Fruit fly (Drosophila melanogaster) whole organism, larva: ENCODE measurements around the gene Gprk2.

Experiments
- noc ChIP-seq: fragments of 200-800 bp; sonication (Bioruptor generic); optimal IDR thresholded peaks from 3 replicates; lab custom pipeline; 2019; ENCODE audit warnings: missing biosample characterization, mild to moderate bottlenecking, missing genetic modification characterization, moderate library complexity

Gene Gprk2

dm6 chr3R:31404499-31405276 is at the start of gene Gprk2:
Gprk2 (plus strand) TSS chr3R:31405245.
- peak; percentile 98 for TF ChIP-seq noc (tag; lab: Kevin White, UChicago)

dm6 chr3R:31363615-31364014 is 41.4 kb upstream of the Gprk2 start:
- no peak for TF ChIP-seq noc (tag; lab: Kevin White, UChicago)

- no peak for TF ChIP-seq noc (tag; lab: Kevin White, UChicago)
Observed at dm6 chr3R:31369054-31369453, 36.0 kb upstream of the Gprk2 start.

dm6 chr3R:31370204-31370603 is 34.8 kb upstream of the Gprk2 start:
- no peak for TF ChIP-seq noc (tag; lab: Kevin White, UChicago)

dm6 chr3R:31372127-31372526 is 32.9 kb upstream of the Gprk2 start, which contains the start of gene gskt:
gskt (plus strand) TSS chr3R:31372427.
- no peak for TF ChIP-seq noc (tag; lab: Kevin White, UChicago)

dm6 chr3R:31380489-31380888 is 24.6 kb upstream of the Gprk2 start:
- TF ChIP-seq noc (tag; lab: Kevin White, UChicago): no peak

- TF ChIP-seq noc (tag; lab: Kevin White, UChicago): no peak
Observed at dm6 chr3R:31381216-31381688, 23.8 kb upstream of the Gprk2 start.

- TF ChIP-seq noc (tag; lab: Kevin White, UChicago): no peak
Observed at dm6 chr3R:31381861-31382260, 23.2 kb upstream of the Gprk2 start, which contains the start of gene CG1607. CG1607 (plus strand) TSS chr3R:31382109.

- peak; percentile 93 for TF ChIP-seq noc (tag; lab: Kevin White, UChicago)
Observed at dm6 chr3R:31384108-31384507, 20.9 kb upstream of the Gprk2 start.

dm6 chr3R:31385820-31386330 is 19.2 kb upstream of the Gprk2 start:
- no peak for TF ChIP-seq noc (tag; lab: Kevin White, UChicago)

dm6 chr3R:31393427-31393826 is 11.6 kb upstream of the Gprk2 start, which contains the start of gene CG31204:
CG31204 (minus strand) TSS chr3R:31393527.
- no peak for TF ChIP-seq noc (tag; lab: Kevin White, UChicago)

dm6 chr3R:31395222-31395831 is 9.7 kb upstream of the Gprk2 start, which contains the start of the genes Ugt35D1 and Gcn2:
Ugt35D1 (minus strand) TSS chr3R:31395304.
Gcn2 (plus strand) TSS chr3R:31395660.
- no peak for TF ChIP-seq noc (tag; lab: Kevin White, UChicago)

dm6 chr3R:31405277-31406207 is 497 bp downstream of the Gprk2 start, which contains the start of gene PNPase:
PNPase (minus strand) TSS chr3R:31405452.
- no peak for TF ChIP-seq noc (tag; lab: Kevin White, UChicago)

- TF ChIP-seq noc (tag; lab: Kevin White, UChicago): no peak
Observed at dm6 chr3R:31407026-31407654, 2.1 kb downstream of the Gprk2 start.
